Worm (Caenorhabditis elegans) whole organism, L4/young adult: Measurements from ENCODE around the gene brd-1.

Experiments used
- dao-5 ChIP-seq: sonication (generic microtip); optimal IDR thresholded peaks from 2 replicates; lab custom pipeline; 2016; ENCODE audit warnings: missing genotype, missing genetic modification characterization, moderate library complexity, missing compliant biosample characterization
- him-1 ChIP-seq: sonication (generic microtip); optimal IDR thresholded peaks from 2 replicates; lab custom pipeline; 2016; ENCODE audit warnings: missing genotype, missing genetic modification reagents, missing genetic modification characterization, missing compliant biosample characterization

DNA sequence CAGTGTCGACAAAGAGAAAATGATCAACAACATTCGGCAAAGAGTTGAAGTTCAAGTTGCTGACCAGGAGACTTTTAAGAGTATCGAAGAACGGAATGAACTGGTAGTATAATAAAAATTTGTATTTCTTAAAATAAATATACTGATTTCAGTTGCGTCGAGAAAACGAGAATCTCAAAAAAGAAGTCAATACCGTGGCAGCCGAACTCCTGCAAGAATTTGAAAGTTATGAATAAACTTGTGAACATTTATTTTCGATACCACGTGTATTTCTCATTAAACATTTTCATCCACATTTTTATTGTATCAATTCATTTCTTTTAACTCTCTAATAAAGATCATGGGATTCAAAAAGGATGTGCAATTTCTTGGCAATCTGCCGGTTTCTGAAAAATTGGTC is 19.3 kb downstream of the brd-1 start, which contains the start of gene K04C2.8:
- no peak for TF ChIP-seq him-1 (tag; lab: Kevin White, UChicago)
- TF ChIP-seq dao-5, result no peak
